Worm (Caenorhabditis elegans): ENCODE measurements around the gene C14A4.6.

ce11 chrII:10570302-10570701 is 24.3 kb downstream of the C14A4.6 start, which contains the start of gene txt-13:
- TF ChIP-seq pros-1 (tag; optimal IDR thresholded peaks at IDR 0.05) (no peak), unc-86 (tag; optimal IDR thresholded peaks at IDR 0.05) (no peak), ama-1 (optimal IDR thresholded peaks at IDR 0.05) (no peak), ceh-19 (GFP tag; optimal IDR thresholded peaks at IDR 0.05) (no peak), pha-4 (tag; optimal IDR thresholded peaks at IDR 0.05) (no peak), sox-4 (tag; optimal IDR thresholded peaks at IDR 0.05) (no peak), nfya-1 (tag; optimal IDR thresholded peaks at IDR 0.05) (no peak)

Measured in whole organism, late embryonic.